Worm (Caenorhabditis elegans) whole organism, late embryonic: ENCODE results near the gene fust-1.
A peak's percentile ranks its signal among the peaks of the same experiment; 100 is the strongest.

Experiments used
- C08G9.2 ChIP-seq: sonication (generic microtip); optimal IDR thresholded peaks from 2 replicates; lab custom pipeline; 2016; ENCODE audit warnings: mild to moderate bottlenecking, missing genetic modification characterization, moderate library complexity, missing compliant biosample characterization
- C38D4.7 ChIP-seq: fragments of 200-800 bp; sonication (Bioruptor generic); optimal IDR thresholded peaks from 2 replicates; lab custom pipeline; 2018; ENCODE audit warnings: mild to moderate bottlenecking, missing genetic modification characterization, moderate library complexity, missing compliant biosample characterization
- K09A11.1 ChIP-seq: sonication (generic microtip); optimal IDR thresholded peaks from 2 replicates; lab custom pipeline; 2017; ENCODE audit warnings: antibody characterized with exemption, mild to moderate bottlenecking, missing genetic modification characterization, missing compliant biosample characterization; ENCODE audit not compliant: insufficient read depth
- ahr-1 ChIP-seq: sonication (generic microtip); optimal IDR thresholded peaks from 2 replicates; lab custom pipeline; 2016; ENCODE audit warnings: missing genetic modification characterization, missing compliant biosample characterization
- ceh-18 ChIP-seq: sonication (generic microtip); optimal IDR thresholded peaks from 2 replicates; lab custom pipeline; 2016; ENCODE audit warnings: missing genetic modification characterization, missing compliant biosample characterization
- ceh-19 ChIP-seq: fragments of 200-800 bp; sonication (Bioruptor generic); optimal IDR thresholded peaks from 2 replicates; lab custom pipeline; 2018; ENCODE audit warnings: mild to moderate bottlenecking, missing genetic modification characterization, missing compliant biosample characterization
- ceh-2 ChIP-seq: sonication (generic microtip); optimal IDR thresholded peaks from 2 replicates; lab custom pipeline; 2016; ENCODE audit warnings: missing genotype, missing genetic modification characterization, missing compliant biosample characterization
- ceh-22 ChIP-seq: sonication (generic microtip); optimal IDR thresholded peaks from 2 replicates; lab custom pipeline; 2017; ENCODE audit warnings: missing biosample characterization, missing genetic modification characterization
- ceh-31 ChIP-seq: sonication (generic microtip); optimal IDR thresholded peaks from 2 replicates; lab custom pipeline; 2016; ENCODE audit warnings: missing genetic modification characterization, missing compliant biosample characterization
- ceh-34 ChIP-seq: sonication (generic microtip); optimal IDR thresholded peaks from 2 replicates; lab custom pipeline; 2016; ENCODE audit warnings: mild to moderate bottlenecking, missing genetic modification characterization, missing compliant biosample characterization
- ceh-48 ChIP-seq: sonication (generic microtip); optimal IDR thresholded peaks from 2 replicates; lab custom pipeline; 2016; ENCODE audit warnings: missing genetic modification characterization, inconsistent platforms, missing compliant biosample characterization
- ceh-6 ChIP-seq: fragments of 200-800 bp; sonication (Bioruptor generic); optimal IDR thresholded peaks from 2 replicates; lab custom pipeline; 2018; ENCODE audit warnings: mild to moderate bottlenecking, missing genetic modification characterization, missing compliant biosample characterization
- ceh-9 ChIP-seq: sonication (generic microtip); optimal IDR thresholded peaks from 2 replicates; lab custom pipeline; 2016; ENCODE audit warnings: mild to moderate bottlenecking, missing genetic modification characterization, inconsistent platforms, missing compliant biosample characterization
- che-1 ChIP-seq: sonication (generic microtip); optimal IDR thresholded peaks from 2 replicates; lab custom pipeline; 2016; ENCODE audit warnings: mild to moderate bottlenecking, missing genetic modification characterization, missing compliant biosample characterization
- dve-1 ChIP-seq: sonication (generic microtip); optimal IDR thresholded peaks from 2 replicates; lab custom pipeline; 2017; ENCODE audit warnings: antibody characterized with exemption, mild to moderate bottlenecking, missing genetic modification characterization, missing compliant biosample characterization
- elt-2 ChIP-seq: sonication (generic microtip); optimal IDR thresholded peaks from 2 replicates; lab custom pipeline; 2016; ENCODE audit warnings: missing genetic modification reagents, missing genetic modification characterization, missing compliant biosample characterization
- elt-4 ChIP-seq: sonication (generic microtip); optimal IDR thresholded peaks from 2 replicates; lab custom pipeline; 2016; ENCODE audit warnings: missing genetic modification characterization, missing compliant biosample characterization
- ets-4 ChIP-seq: sonication (generic microtip); optimal IDR thresholded peaks from 2 replicates; lab custom pipeline; 2016; ENCODE audit warnings: missing genetic modification characterization, missing compliant biosample characterization
- eyg-1 ChIP-seq: sonication (generic microtip); optimal IDR thresholded peaks from 2 replicates; lab custom pipeline; 2016; ENCODE audit warnings: missing genotype, missing genetic modification characterization, missing compliant biosample characterization
- fax-1 ChIP-seq: sonication (generic microtip); optimal IDR thresholded peaks from 2 replicates; lab custom pipeline; 2016; ENCODE audit warnings: missing genotype, missing genetic modification characterization, missing compliant biosample characterization
- gmeb-2 ChIP-seq: sonication (generic microtip); optimal IDR thresholded peaks from 2 replicates; lab custom pipeline; 2016; ENCODE audit warnings: missing genetic modification characterization, inconsistent platforms, missing compliant biosample characterization
- hlh-6 ChIP-seq: sonication (generic microtip); optimal IDR thresholded peaks from 2 replicates; lab custom pipeline; 2016; ENCODE audit warnings: missing genotype, missing genetic modification characterization, missing compliant biosample characterization
- lim-6 ChIP-seq: sonication (generic microtip); optimal IDR thresholded peaks from 2 replicates; lab custom pipeline; 2016; ENCODE audit warnings: missing genetic modification characterization, missing compliant biosample characterization
- lin-11 ChIP-seq: fragments of 200-800 bp; sonication (Bioruptor generic); optimal IDR thresholded peaks from 2 replicates; lab custom pipeline; 2018; ENCODE audit warnings: mild to moderate bottlenecking, missing genetic modification characterization, missing compliant biosample characterization
- mec-3 ChIP-seq: sonication (generic microtip); optimal IDR thresholded peaks from 2 replicates; lab custom pipeline; 2016; ENCODE audit warnings: borderline replicate concordance, missing genetic modification characterization, missing compliant biosample characterization
- nfya-1 ChIP-seq: sonication (generic microtip); optimal IDR thresholded peaks from 2 replicates; lab custom pipeline; 2017; ENCODE audit warnings: missing genetic modification characterization, mild to moderate bottlenecking, missing compliant biosample characterization, antibody characterized with exemption, moderate library complexity
- nhr-11 ChIP-seq: fragments of 150-350 bp; optimal IDR thresholded peaks from 2 replicates; lab custom pipeline; 2014; ENCODE audit warnings: missing biosample characterization, missing genetic modification characterization
- nhr-232 ChIP-seq: sonication (generic microtip); optimal IDR thresholded peaks from 2 replicates; lab custom pipeline; 2016; ENCODE audit warnings: missing genetic modification characterization, missing compliant biosample characterization
- pat-9 ChIP-seq: fragments of 200-800 bp; sonication (Bioruptor generic); optimal IDR thresholded peaks from 2 replicates; lab custom pipeline; 2018; ENCODE audit warnings: mild to moderate bottlenecking, missing genetic modification characterization, moderate library complexity, missing compliant biosample characterization
- pax-1 ChIP-seq: fragments of 150-350 bp; optimal IDR thresholded peaks from 2 replicates; lab custom pipeline; 2014; ENCODE audit warnings: missing biosample characterization, missing genetic modification characterization
- pqm-1 ChIP-seq: sonication (generic microtip); optimal IDR thresholded peaks from 2 replicates; lab custom pipeline; 2016; ENCODE audit warnings: missing genetic modification characterization, missing compliant biosample characterization
- pros-1 ChIP-seq: fragments of 150-350 bp; optimal IDR thresholded peaks from 2 replicates; lab custom pipeline; 2014; ENCODE audit warnings: missing biosample characterization, missing genetic modification reagents, missing genetic modification characterization
- ref-2 ChIP-seq: sonication (generic microtip); optimal IDR thresholded peaks from 2 replicates; lab custom pipeline; 2016; ENCODE audit warnings: missing genetic modification characterization, missing compliant biosample characterization
- rnt-1 ChIP-seq: sonication (generic microtip); optimal IDR thresholded peaks from 2 replicates; lab custom pipeline; 2016; ENCODE audit warnings: missing genetic modification characterization, missing compliant biosample characterization
- sox-4 ChIP-seq: sonication (generic microtip); optimal IDR thresholded peaks from 2 replicates; lab custom pipeline; 2017; ENCODE audit warnings: mild to moderate bottlenecking, missing genetic modification characterization, inconsistent platforms, missing compliant biosample characterization
- syd-9 ChIP-seq: sonication (generic microtip); optimal IDR thresholded peaks from 2 replicates; lab custom pipeline; 2016; ENCODE audit warnings: mild to moderate bottlenecking, missing genetic modification characterization, moderate library complexity, missing compliant biosample characterization
- tbx-2 ChIP-seq: sonication (generic microtip); optimal IDR thresholded peaks from 2 replicates; lab custom pipeline; 2016; ENCODE audit warnings: missing genetic modification characterization, missing compliant biosample characterization
- ttx-3 ChIP-seq: sonication (generic microtip); optimal IDR thresholded peaks from 2 replicates; lab custom pipeline; 2016; ENCODE audit warnings: missing genetic modification reagents, missing genetic modification characterization, missing compliant biosample characterization
- unc-3 ChIP-seq, 2 experiments: fragments of 200-800 bp in 1 of 2; sonication (Bioruptor generic) in 1 of 2; sonication (generic microtip) in 1 of 2; conservative IDR thresholded peaks in 1 of 2; optimal IDR thresholded peaks in 1 of 2; 2 replicates each; pipeline versions ENCODE4 v1.3.6 to Lab custom; 2016 to 2022; ENCODE audit warnings: missing compliant biosample characterization in 2 of 2, missing genetic modification characterization in 2 of 2, missing genetic modification reagents in 1 of 2
- unc-42 ChIP-seq: sonication (generic microtip); optimal IDR thresholded peaks from 2 replicates; lab custom pipeline; 2016; ENCODE audit warnings: missing genotype, missing genetic modification characterization, missing compliant biosample characterization
- unc-86 ChIP-seq: sonication (generic microtip); optimal IDR thresholded peaks from 2 replicates; lab custom pipeline; 2016; ENCODE audit warnings: missing genetic modification characterization, missing compliant biosample characterization
- ztf-16 ChIP-seq: sonication (generic microtip); optimal IDR thresholded peaks from 2 replicates; lab custom pipeline; 2017; ENCODE audit warnings: missing genetic modification characterization, missing compliant biosample characterization

The fust-1 gene

DNA sequence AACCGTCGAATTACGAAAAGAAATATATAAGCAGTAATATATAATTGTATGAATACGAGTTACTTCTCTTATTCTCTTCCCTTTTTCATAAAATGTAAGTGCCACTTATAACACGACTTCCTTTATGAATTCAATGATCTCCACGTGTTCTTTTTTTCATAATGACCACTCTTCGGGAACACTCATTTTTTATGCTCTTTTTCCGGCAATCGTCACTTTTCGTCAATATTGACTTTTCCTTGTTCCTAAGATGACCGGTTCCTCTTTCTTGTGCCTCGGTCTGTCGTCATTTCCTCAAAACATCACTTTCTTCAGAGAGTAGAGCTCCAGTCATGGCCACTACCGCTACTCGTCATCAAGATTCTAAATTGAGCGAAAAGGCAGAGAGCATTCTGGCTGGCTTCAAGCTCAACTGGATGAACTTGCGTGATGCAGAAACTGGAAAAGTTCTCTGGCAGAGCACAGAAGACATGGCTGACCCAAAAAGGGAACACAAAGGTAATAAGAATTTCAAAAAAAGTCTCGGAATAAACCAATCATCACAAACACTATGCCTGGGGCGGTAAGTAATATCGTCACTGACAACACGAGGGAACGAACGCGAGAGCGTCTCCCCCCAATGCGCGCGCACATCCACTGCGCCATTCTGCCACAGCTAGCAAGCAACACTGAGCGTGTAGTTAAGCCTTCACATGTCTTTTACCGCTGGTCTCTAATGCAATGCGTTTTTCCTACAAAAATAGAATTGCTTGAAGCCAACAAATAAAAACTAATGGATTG is 31.3 kb downstream of the fust-1 start, which contains the start of gene pdl-1 (continued):
- peak; percentile 61 for TF ChIP-seq lim-6 (tag; lab: Kevin White, UChicago)
- TF ChIP-seq ets-4 (tag; lab: Kevin White, UChicago): no peak
- TF ChIP-seq syd-9 (tag; lab: Kevin White, UChicago): peak; percentile 95
- TF ChIP-seq ceh-34 (tag; lab: Kevin White, UChicago): peak; percentile 93
- no peak for TF ChIP-seq ceh-22
- peak; percentile 90 for TF ChIP-seq ceh-2
- peak; percentile 94 for TF ChIP-seq gmeb-2 (tag; lab: Kevin White, UChicago)
- peak; percentile 97 for TF ChIP-seq hlh-6
- peak; percentile 92 for TF ChIP-seq nhr-232 (tag; lab: Kevin White, UChicago)
- TF ChIP-seq elt-4 (tag; lab: Kevin White, UChicago): peak; percentile 84
- TF ChIP-seq sox-4 (tag; lab: Kevin White, UChicago): peak; percentile 94
- TF ChIP-seq ceh-19 (GFP tag; lab: Kevin White, UChicago): peak; percentile 96
- TF ChIP-seq pros-1 (tag; lab: Kevin White, UChicago): peak; percentile 83
- peak; percentile 89 for TF ChIP-seq lin-11 (tag; lab: Kevin White, UChicago)
- peak; percentile 95 for TF ChIP-seq ztf-16 (tag; lab: Kevin White, UChicago)
- peak; percentile 54 for TF ChIP-seq nfya-1 (tag; lab: Kevin White, UChicago)
- peak; percentile 94 for TF ChIP-seq elt-2
- TF ChIP-seq ceh-9: peak; percentile 85

- TF ChIP-seq tbx-2 (tag; lab: Kevin White, UChicago) (no peak), K09A11.1 (tag; lab: Kevin White, UChicago) (no peak), dve-1 (no peak), hlh-6 (no peak), fax-1 (no peak), ceh-31 (tag; lab: Kevin White, UChicago) (no peak), pax-1 (tag; lab: Kevin White, UChicago) (no peak), unc-3 (GFP tag; conservative IDR thresholded peaks at IDR 0.05; lab: Robert Waterston, UW) (no peak), unc-3 (tag; optimal IDR thresholded peaks at IDR 0.05; lab: Kevin White, UChicago) (no peak), che-1 (no peak), C38D4.7 (GFP tag; lab: Kevin White, UChicago) (no peak), pat-9 (tag; lab: Kevin White, UChicago) (no peak), nhr-11 (tag; lab: Kevin White, UChicago) (no peak), unc-86 (tag; lab: Kevin White, UChicago) (no peak)
Measured at ce11 chrII:7186117-7186516, 33.7 kb downstream of the fust-1 start.

ce11 chrII:7187110-7187509 is 34.7 kb downstream of the fust-1 start, which contains the start of gene C27H5.6:
Gene C27H5.6 (minus strand): TSS chrII:7187210.
- TF ChIP-seq eyg-1 (tag; lab: Kevin White, UChicago) (no peak), ceh-48 (tag; lab: Kevin White, UChicago) (no peak), unc-86 (tag; lab: Kevin White, UChicago) (no peak), unc-42 (tag; lab: Kevin White, UChicago) (no peak), C38D4.7 (GFP tag; lab: Kevin White, UChicago) (no peak), pqm-1 (tag; lab: Kevin White, UChicago) (no peak), elt-4 (tag; lab: Kevin White, UChicago) (no peak), fax-1 (no peak), rnt-1 (tag; lab: Kevin White, UChicago) (no peak), ttx-3 (tag; lab: Kevin White, UChicago) (no peak), elt-2 (no peak), ref-2 (no peak), tbx-2 (tag; lab: Kevin White, UChicago) (no peak), ahr-1 (tag; lab: Kevin White, UChicago) (no peak), ceh-6 (no peak), C08G9.2 (no peak), syd-9 (tag; lab: Kevin White, UChicago) (no peak), mec-3 (tag; lab: Kevin White, UChicago) (no peak), ceh-18 (tag; lab: Kevin White, UChicago) (no peak), K09A11.1 (tag; lab: Kevin White, UChicago) (no peak)
- TF ChIP-seq, all 69 proteins: peak for 0
